Worm (Caenorhabditis elegans) whole organism, L4 larva: ENCODE results near the gene cyp-32B1.

ENCODE experiments used
- F26F4.8 ChIP-seq: fragments of 200-800 bp; sonication (Bioruptor generic); conservative IDR thresholded peaks from 2 replicates; pipeline ENCODE4 v1.3.6; 2022; ENCODE audit warnings: missing genetic modification characterization, missing compliant biosample characterization
- F49E8.2 ChIP-seq: sonication (generic microtip); optimal IDR thresholded peaks from 2 replicates; lab custom pipeline; 2016; ENCODE audit warnings: missing compliant biosample characterization, mild to moderate bottlenecking, missing genetic modification characterization, borderline replicate concordance
- Y48G9A.11 ChIP-seq: fragments of 200-800 bp; sonication (Bioruptor generic); IDR thresholded peaks from 2 replicates; pipeline ENCODE4 v1.3.6; 2022; ENCODE audit warnings: missing genetic modification reagents, missing genetic modification characterization, missing compliant biosample characterization
- Y5F2A.4 ChIP-seq: fragments of 200-800 bp; sonication (Bioruptor generic); optimal IDR thresholded peaks from 2 replicates; lab custom pipeline; 2018; ENCODE audit warnings: mild to moderate bottlenecking, missing genetic modification characterization, missing compliant biosample characterization
- aha-1 ChIP-seq: fragments of 150-350 bp; peaks from one replicate; lab custom pipeline; 2014; ENCODE audit warnings: missing biosample characterization, missing genetic modification characterization
- ama-1 ChIP-seq: fragments of 150-350 bp; optimal IDR thresholded peaks from 2 replicates; lab custom pipeline; 2014; ENCODE audit warnings: inconsistent platforms, mixed read lengths
- arid-1 ChIP-seq: fragments of 200-800 bp; sonication (Bioruptor generic); conservative IDR thresholded peaks from 2 replicates; pipeline ENCODE4 v1.3.6; 2022; ENCODE audit warnings: missing genetic modification reagents, missing genetic modification characterization, missing compliant biosample characterization
- ceh-20 ChIP-seq: fragments of 200-800 bp; sonication (Bioruptor generic); IDR thresholded peaks from 2 replicates; pipeline ENCODE4 v1.3.6; 2022; ENCODE audit warnings: missing genetic modification reagents, missing genetic modification characterization, missing compliant biosample characterization
- ceh-62 ChIP-seq: sonication (generic microtip); optimal IDR thresholded peaks from 2 replicates; lab custom pipeline; 2017; ENCODE audit warnings: missing biosample characterization, missing genetic modification characterization
- cey-2 ChIP-seq: sonication (generic microtip); optimal IDR thresholded peaks from 3 replicates; lab custom pipeline; 2017; ENCODE audit warnings: missing genetic modification characterization, mild to moderate bottlenecking, missing compliant biosample characterization, antibody characterized with exemption, borderline replicate concordance; ENCODE audit not compliant: insufficient read depth
- daf-19 ChIP-seq: fragments of 200-800 bp; sonication (Bioruptor generic); conservative IDR thresholded peaks from 2 replicates; pipeline ENCODE4 v1.3.6; 2022; ENCODE audit warnings: missing genetic modification characterization, missing compliant biosample characterization
- dmd-8 ChIP-seq: fragments of 200-800 bp; sonication (Bioruptor generic); IDR thresholded peaks from 2 replicates; pipeline ENCODE4 v1.3.6; 2022; ENCODE audit warnings: missing genetic modification characterization, missing compliant biosample characterization
- dmd-9 ChIP-seq: fragments of 200-800 bp; sonication (Bioruptor generic); IDR thresholded peaks from 2 replicates; pipeline ENCODE4 v1.3.6; 2022; ENCODE audit warnings: missing genetic modification reagents, missing genetic modification characterization, missing compliant biosample characterization
- dve-1 ChIP-seq: sonication (generic microtip); optimal IDR thresholded peaks from 2 replicates; lab custom pipeline; 2017; ENCODE audit warnings: antibody characterized with exemption, mild to moderate bottlenecking, missing genetic modification characterization, missing compliant biosample characterization; ENCODE audit not compliant: insufficient read depth
- egl-43 ChIP-seq: fragments of 200-800 bp; sonication (Bioruptor generic); IDR thresholded peaks from 2 replicates; pipeline ENCODE4 v1.3.6; 2022; ENCODE audit warnings: missing genetic modification reagents, missing genetic modification characterization, missing compliant biosample characterization
- hmg-1.1 ChIP-seq: fragments of 200-800 bp; sonication (Bioruptor generic); IDR thresholded peaks from 2 replicates; pipeline ENCODE4 v1.3.6; 2022; ENCODE audit warnings: missing genetic modification reagents, missing genetic modification characterization, missing compliant biosample characterization
- lin-29 ChIP-seq: fragments of 200-800 bp; sonication (Bioruptor generic); IDR thresholded peaks from 2 replicates; pipeline ENCODE4 v1.3.6; 2022; ENCODE audit warnings: missing genetic modification reagents, missing genetic modification characterization, missing compliant biosample characterization
- lin-39 ChIP-seq: fragments of 150-350 bp; optimal IDR thresholded peaks from 2 replicates; lab custom pipeline; 2014; ENCODE audit warnings: missing biosample characterization, missing genetic modification reagents, missing genetic modification characterization
- mdl-1 ChIP-seq, 2 experiments: fragments of 150-350 bp in 1 of 2; sonication (generic microtip) in 1 of 2; optimal IDR thresholded peaks; 2 replicates each; lab custom pipeline; 2014 to 2017; ENCODE audit warnings: missing biosample characterization in 2 of 2, missing genetic modification characterization in 2 of 2
- mxl-3 ChIP-seq: fragments of 200-800 bp; sonication (Bioruptor generic); optimal IDR thresholded peaks from 2 replicates; lab custom pipeline; 2018; ENCODE audit warnings: mild to moderate bottlenecking, missing genetic modification characterization, missing compliant biosample characterization
- nhr-102 ChIP-seq: sonication (generic microtip); optimal IDR thresholded peaks from 2 replicates; lab custom pipeline; 2016; ENCODE audit warnings: mild to moderate bottlenecking, missing genetic modification characterization, moderate library complexity, missing compliant biosample characterization
- nhr-25 ChIP-seq: sonication (generic microtip); optimal IDR thresholded peaks from 2 replicates; lab custom pipeline; 2017; ENCODE audit warnings: missing genetic modification characterization, mild to moderate bottlenecking, missing compliant biosample characterization, antibody characterized with exemption, moderate library complexity, borderline replicate concordance; ENCODE audit not compliant: insufficient read depth
- nhr-28 ChIP-seq: fragments of 150-350 bp; optimal IDR thresholded peaks from 2 replicates; lab custom pipeline; 2014; ENCODE audit warnings: missing biosample characterization, missing genetic modification characterization
- nhr-41 ChIP-seq: fragments of 200-800 bp; sonication (Bioruptor generic); IDR thresholded peaks from 2 replicates; pipeline ENCODE4 v1.3.6; 2022; ENCODE audit warnings: missing genetic modification reagents, missing genetic modification characterization, missing compliant biosample characterization
- nhr-48 ChIP-seq: sonication (generic microtip); optimal IDR thresholded peaks from 2 replicates; lab custom pipeline; 2016; ENCODE audit warnings: mild to moderate bottlenecking, missing genetic modification characterization, missing compliant biosample characterization
- nhr-76 ChIP-seq: fragments of 150-350 bp; optimal IDR thresholded peaks from 2 replicates; lab custom pipeline; 2014; ENCODE audit warnings: missing biosample characterization, missing genetic modification characterization
- rbr-2 ChIP-seq: sonication (generic microtip); optimal IDR thresholded peaks from 2 replicates; lab custom pipeline; 2016; ENCODE audit warnings: missing genotype, missing genetic modification characterization, missing compliant biosample characterization
- snpc-1.2 ChIP-seq: fragments of 200-800 bp; sonication (Bioruptor generic); IDR thresholded peaks from 2 replicates; pipeline ENCODE4 v1.3.6; 2022; ENCODE audit warnings: missing genetic modification reagents, missing genetic modification characterization, missing compliant biosample characterization
- spr-1 ChIP-seq: sonication (generic microtip); optimal IDR thresholded peaks from 2 replicates; lab custom pipeline; 2016; ENCODE audit warnings: mild to moderate bottlenecking, missing genetic modification characterization, missing compliant biosample characterization
- tag-97 ChIP-seq: fragments of 200-800 bp; sonication (Bioruptor generic); IDR thresholded peaks from 2 replicates; pipeline ENCODE4 v1.3.6; 2022; ENCODE audit warnings: missing genetic modification characterization, missing compliant biosample characterization
- tra-1 ChIP-seq: fragments of 200-800 bp; sonication (Bioruptor generic); IDR thresholded peaks from 2 replicates; pipeline ENCODE4 v1.3.6; 2022; ENCODE audit warnings: missing genetic modification reagents, missing genetic modification characterization, missing compliant biosample characterization
- zfp-2 ChIP-seq: sonication (generic microtip); optimal IDR thresholded peaks from 2 replicates; lab custom pipeline; 2016; ENCODE audit warnings: mild to moderate bottlenecking, missing genetic modification characterization, missing compliant biosample characterization
- zfp-3 ChIP-seq: fragments of 200-800 bp; sonication (Bioruptor generic); conservative IDR thresholded peaks from 2 replicates; pipeline ENCODE4 v1.3.6; 2022; ENCODE audit warnings: missing genetic modification reagents, missing genetic modification characterization, missing compliant biosample characterization

The cyp-32B1 gene

ce11 chrV:2166679-2167078 lies 34.5 kb downstream of the cyp-32B1 start, which contains the start of gene srbc-19:
Gene srbc-19, minus strand, starts transcription at chrV:2166779.
- no peak for TF ChIP-seq dmd-8 (GFP tag; lab: Robert Waterston, UW)
- no peak for TF ChIP-seq hmg-1.1 (GFP tag; lab: Robert Waterston, UW)
- no peak for TF ChIP-seq zfp-3 (GFP tag; lab: Robert Waterston, UW)
- TF ChIP-seq Y48G9A.11 (GFP tag; lab: Robert Waterston, UW): no peak
- TF ChIP-seq tag-97 (GFP tag; lab: Robert Waterston, UW): no peak

- TF ChIP-seq ceh-62 (tag; lab: Kevin White, UChicago) (no peak), F49E8.2 (tag; lab: Kevin White, UChicago) (no peak), nhr-28 (tag; lab: Kevin White, UChicago) (no peak), dve-1 (no peak), cey-2 (tag; lab: Kevin White, UChicago) (no peak), arid-1 (GFP tag; lab: Robert Waterston, UW) (no peak), daf-19 (no peak)
These were observed 37.5 kb downstream of the cyp-32B1 start, which contains the start of gene str-255 for ce11 chrV:2163735-2164134. Gene str-255, minus strand, starts transcription at chrV:2163835.

ce11 chrV:2159331-2159730 lies 41.9 kb downstream of the cyp-32B1 start, which contains the start of gene C45H4.14:
Gene C45H4.14, minus strand, starts transcription at chrV:2159431.
- TF ChIP-seq zfp-2 (tag; lab: Kevin White, UChicago) (no peak), ama-1 (lab: Kevin White, UChicago) (no peak), snpc-1.2 (no peak), F26F4.8 (GFP tag; lab: Robert Waterston, UW) (no peak)
- TF ChIP-seq, all 104 proteins: peak for 0

ce11 chrV:2156830-2157229 lies 44.4 kb downstream of the cyp-32B1 start, which contains the start of gene srbc-22:
Gene srbc-22, plus strand, starts transcription at chrV:2157130.
- TF ChIP-seq tra-1: no peak
- no peak for TF ChIP-seq lin-39 (tag; lab: Kevin White, UChicago)
- TF ChIP-seq egl-43 (GFP tag; lab: Robert Waterston, UW): no peak

- TF ChIP-seq mxl-3 (GFP tag; lab: Kevin White, UChicago) (no peak), ceh-20 (GFP tag; lab: Robert Waterston, UW) (no peak), rbr-2 (tag; lab: Kevin White, UChicago) (no peak), nhr-48 (tag; lab: Kevin White, UChicago) (no peak), nhr-76 (tag; lab: Kevin White, UChicago) (no peak), dmd-9 (GFP tag; lab: Robert Waterston, UW) (no peak)
These were observed 46.0 kb downstream of the cyp-32B1 start, which contains the start of gene srbc-21 for ce11 chrV:2155232-2155631. Gene srbc-21, plus strand, starts transcription at chrV:2155532.

ce11 chrV:2153274-2153673 lies 47.9 kb downstream of the cyp-32B1 start, which contains the start of gene srbc-23:
Gene srbc-23, plus strand, starts transcription at chrV:2153574.
- TF ChIP-seq ceh-62 (tag; lab: Kevin White, UChicago) (no peak), Y5F2A.4 (GFP tag; lab: Kevin White, UChicago) (no peak), spr-1 (tag; lab: Kevin White, UChicago) (no peak), zfp-3 (GFP tag; lab: Robert Waterston, UW) (no peak), dve-1 (no peak), nhr-25 (tag; lab: Kevin White, UChicago) (no peak), dmd-9 (GFP tag; lab: Robert Waterston, UW) (no peak), nhr-102 (tag; lab: Kevin White, UChicago) (no peak), mdl-1 (tag; optimal IDR thresholded peaks at IDR 0.05; lab: Kevin White, UChicago) (no peak), nhr-41 (GFP tag; lab: Robert Waterston, UW) (no peak), aha-1 (tag; lab: Kevin White, UChicago) (no peak), lin-29 (no peak)
